Fruit fly (Drosophila melanogaster): ENCODE measurements around the gene Rab9D.

dm6 chrX:10577773-10578172 is 11.1 kb upstream of the Rab9D start:
- TF ChIP-seq CG8632 (GFP tag; optimal IDR thresholded peaks at IDR 0.05), result no peak
- no peak for TF ChIP-seq CG32006 (GFP tag; optimal IDR thresholded peaks at IDR 0.05)
- TF ChIP-seq CG15336 (GFP tag; IDR thresholded peaks at IDR 0.05), result peak; percentile 79
- no peak for TF ChIP-seq Smox (GFP tag; optimal IDR thresholded peaks at IDR 0.05)
- no peak for TF ChIP-seq CG10669 (GFP tag; optimal IDR thresholded peaks at IDR 0.05)
- peak; percentile 63; the same call in 2 of the 3 replicates for TF ChIP-seq CG6163 (GFP tag; IDR thresholded peaks at IDR 0.05)
- no peak for TF ChIP-seq dsx (GFP tag; optimal IDR thresholded peaks at IDR 0.05; ENCODE audit: poor library complexity, severe bottlenecking)
- no peak for TF ChIP-seq Hr39 (GFP tag; optimal IDR thresholded peaks at IDR 0.05)
- no peak for TF ChIP-seq spab (GFP tag; optimal IDR thresholded peaks at IDR 0.05)
- peak; percentile 40 for TF ChIP-seq Lpt (GFP tag; optimal IDR thresholded peaks at IDR 0.05)
- no peak for TF ChIP-seq cyc (GFP tag; optimal IDR thresholded peaks at IDR 0.05)
- no peak for TF ChIP-seq CG1621 (tag; optimal IDR thresholded peaks at IDR 0.05)
- TF ChIP-seq fd59A (GFP tag; optimal IDR thresholded peaks at IDR 0.05), result no peak
- no peak for TF ChIP-seq CG11902 (GFP tag; optimal IDR thresholded peaks at IDR 0.05)

All from whole organism, prepupa.